Fruit fly (Drosophila melanogaster) whole organism, embryonic: ENCODE data around the gene CheB38b.

Experiments
- CG10209 ChIP-seq: fragments of 200-800 bp; sonication (Bioruptor generic); optimal IDR thresholded peaks from 3 replicates; lab custom pipeline; 2017; ENCODE audit warnings: missing biosample characterization, mild to moderate bottlenecking, missing genetic modification characterization, missing genetic modification reagents
- CG10274 ChIP-seq: fragments of 200-800 bp; sonication (Bioruptor generic); optimal IDR thresholded peaks from 3 replicates; lab custom pipeline; 2017; ENCODE audit warnings: missing biosample characterization, mild to moderate bottlenecking, missing genetic modification characterization
- CG11247 ChIP-seq: fragments of 200-800 bp; sonication (Bioruptor generic); IDR thresholded peaks from 2 replicates; pipeline ENCODE4 v1.3.6; 2022; ENCODE audit warnings: missing biosample characterization, missing genetic modification characterization
- CG11504 ChIP-seq: fragments of 200-800 bp; sonication (Bioruptor generic); optimal IDR thresholded peaks from 3 replicates; lab custom pipeline; 2019; ENCODE audit warnings: missing biosample characterization, mild to moderate bottlenecking, missing genetic modification characterization, moderate library complexity
- CG15514 ChIP-seq: fragments of 200-800 bp; sonication (Bioruptor generic); optimal IDR thresholded peaks from 3 replicates; lab custom pipeline; 2017; ENCODE audit warnings: missing biosample characterization, missing genetic modification characterization, mild to moderate bottlenecking, moderate library complexity, missing genetic modification reagents
- CG16815 ChIP-seq: fragments of 200-800 bp; sonication (Bioruptor generic); optimal IDR thresholded peaks from 3 replicates; lab custom pipeline; 2017; ENCODE audit warnings: missing biosample characterization, mild to moderate bottlenecking, missing genetic modification characterization
- CG17328 ChIP-seq: fragments of 200-800 bp; sonication (Bioruptor generic); IDR thresholded peaks from 2 replicates; pipeline ENCODE4 v1.3.6; 2022; ENCODE audit warnings: missing biosample characterization, missing genetic modification characterization
- CG17361 ChIP-seq: fragments of 200-800 bp; sonication (Bioruptor generic); IDR thresholded peaks from 3 replicates; pipeline ENCODE4 v1.3.6; 2022; ENCODE audit warnings: missing biosample characterization, missing genetic modification characterization
- CG17568 ChIP-seq: fragments of 200-800 bp; sonication (Bioruptor generic); optimal IDR thresholded peaks from 2 replicates; lab custom pipeline; 2018; ENCODE audit warnings: missing biosample characterization, mild to moderate bottlenecking, missing genetic modification characterization, moderate library complexity
- CG17612 ChIP-seq: fragments of 200-800 bp; sonication (Bioruptor generic); IDR thresholded peaks from 2 replicates; pipeline ENCODE4 v1.3.6; 2022; ENCODE audit warnings: missing biosample characterization, missing genetic modification characterization
- CG3163 ChIP-seq: fragments of 200-800 bp; sonication (Bioruptor generic); optimal IDR thresholded peaks from 3 replicates; lab custom pipeline; 2016; ENCODE audit warnings: missing biosample characterization, missing genetic modification characterization
- CG3838 ChIP-seq: fragments of 200-800 bp; sonication (Bioruptor generic); optimal IDR thresholded peaks from 3 replicates; lab custom pipeline; 2016; ENCODE audit warnings: missing biosample characterization, missing genetic modification characterization
- CG4707 ChIP-seq: fragments of 200-800 bp; sonication (Bioruptor generic); optimal IDR thresholded peaks from 2 replicates; lab custom pipeline; 2018; ENCODE audit warnings: missing biosample characterization, mild to moderate bottlenecking, missing genetic modification characterization, moderate library complexity
- CG6654 ChIP-seq: fragments of 200-800 bp; sonication (Bioruptor generic); optimal IDR thresholded peaks from 2 replicates; lab custom pipeline; 2017; ENCODE audit warnings: missing biosample characterization, mild to moderate bottlenecking, missing genetic modification characterization
- CG6689 ChIP-seq: fragments of 200-800 bp; sonication (Bioruptor generic); IDR thresholded peaks from 2 replicates; pipeline ENCODE4 v1.3.6; 2022; ENCODE audit warnings: missing biosample characterization, missing genetic modification characterization
- CG8281 ChIP-seq: fragments of 200-800 bp; sonication (Bioruptor generic); optimal IDR thresholded peaks from 2 replicates; lab custom pipeline; 2018; ENCODE audit warnings: missing biosample characterization, mild to moderate bottlenecking, missing genetic modification characterization, moderate library complexity
- D19A ChIP-seq: fragments of 200-800 bp; optimal IDR thresholded peaks from 3 replicates; lab custom pipeline; 2019; ENCODE audit warnings: missing biosample characterization, mild to moderate bottlenecking, missing genetic modification characterization, moderate library complexity
- Dll ChIP-seq: fragments of 200-800 bp; sonication (Bioruptor generic); IDR thresholded peaks from 4 replicates; pipeline ENCODE4 v1.3.6; 2022; ENCODE audit warnings: missing biosample characterization, missing genetic modification characterization; ENCODE audit not compliant: partially characterized antibody
- Doc3 ChIP-seq: fragments of 200-800 bp; sonication (Bioruptor generic); IDR thresholded peaks from 3 replicates; pipeline ENCODE4 v1.3.6; 2022; ENCODE audit warnings: missing biosample characterization, missing genetic modification characterization; ENCODE audit not compliant: partially characterized antibody
- E2f1 ChIP-seq: fragments of 200-800 bp; sonication (Bioruptor generic); IDR thresholded peaks from 2 replicates; pipeline ENCODE4 v1.3.6; 2022; ENCODE audit warnings: missing biosample characterization, missing genetic modification characterization
- ERR ChIP-seq: fragments of 200-800 bp; sonication (Bioruptor generic); optimal IDR thresholded peaks from 2 replicates; lab custom pipeline; 2016; ENCODE audit warnings: missing biosample characterization, missing genetic modification characterization
- Ets65A ChIP-seq: fragments of 200-800 bp; sonication (Bioruptor generic); peaks from one replicate; lab custom pipeline; 2016; ENCODE audit warnings: missing biosample characterization, missing genetic modification characterization
- Gsc ChIP-seq: fragments of 200-800 bp; sonication (Bioruptor generic); IDR thresholded peaks from 2 replicates; pipeline ENCODE4 v1.3.6; 2022; ENCODE audit warnings: missing biosample characterization, missing genetic modification characterization
- MBD-R2 ChIP-seq: fragments of 200-800 bp; sonication (Bioruptor generic); IDR thresholded peaks from 2 replicates; pipeline ENCODE4 v1.3.6; 2022; ENCODE audit warnings: missing biosample characterization, missing genetic modification characterization
- MTF-1 ChIP-seq: fragments of 200-800 bp; sonication (Bioruptor generic); optimal IDR thresholded peaks from 2 replicates; lab custom pipeline; 2018; ENCODE audit warnings: missing biosample characterization, mild to moderate bottlenecking, missing genetic modification characterization, borderline replicate concordance
- Max ChIP-seq: fragments of 200-800 bp; sonication (Bioruptor generic); optimal IDR thresholded peaks from 2 replicates; lab custom pipeline; 2016; ENCODE audit warnings: missing biosample characterization, mild to moderate bottlenecking, missing genetic modification characterization
- Mrtf ChIP-seq: fragments of 200-800 bp; sonication (Bioruptor generic); IDR thresholded peaks from 3 replicates; pipeline ENCODE4 v1.3.6; 2022; ENCODE audit warnings: missing biosample characterization, missing genetic modification characterization
- PHDP ChIP-seq: fragments of 200-800 bp; sonication (Bioruptor generic); optimal IDR thresholded peaks from 3 replicates; lab custom pipeline; 2018; ENCODE audit warnings: missing biosample characterization, mild to moderate bottlenecking, missing genetic modification characterization, moderate library complexity
- Scr ChIP-seq: fragments of 200-800 bp; sonication (Bioruptor generic); IDR thresholded peaks from 2 replicates; pipeline ENCODE4 v1.3.6; 2022; ENCODE audit warnings: missing biosample characterization, missing genetic modification characterization; ENCODE audit not compliant: partially characterized antibody
- Xbp1 ChIP-seq: fragments of 200-800 bp; sonication (Bioruptor generic); optimal IDR thresholded peaks from 3 replicates; lab custom pipeline; 2016; ENCODE audit warnings: missing biosample characterization, mild to moderate bottlenecking, missing genetic modification characterization
- amos ChIP-seq: fragments of 200-800 bp; sonication (Bioruptor generic); IDR thresholded peaks from 2 replicates; pipeline ENCODE4 v1.3.6; 2022; ENCODE audit warnings: missing biosample characterization, missing genetic modification characterization; ENCODE audit not compliant: partially characterized antibody
- cg ChIP-seq: fragments of 200-800 bp; sonication (Bioruptor generic); optimal IDR thresholded peaks from 3 replicates; lab custom pipeline; 2019; ENCODE audit warnings: missing biosample characterization, mild to moderate bottlenecking, missing genetic modification characterization, moderate library complexity
- chm ChIP-seq: fragments of 200-800 bp; sonication (Bioruptor generic); IDR thresholded peaks from 2 replicates; pipeline ENCODE4 v1.3.6; 2022; ENCODE audit warnings: missing biosample characterization, missing genetic modification characterization
- crp ChIP-seq, 2 experiments: fragments of 200-800 bp; sonication (Bioruptor generic); optimal IDR thresholded peaks; 2 replicates in 1 of 2; 3 replicates in 1 of 2; lab custom pipeline; 2017; ENCODE audit warnings: missing biosample characterization in 2 of 2, missing genetic modification characterization in 2 of 2, mild to moderate bottlenecking in 1 of 2, moderate library complexity in 1 of 2
- dmrt99B ChIP-seq: fragments of 200-800 bp; sonication (Bioruptor generic); optimal IDR thresholded peaks from 2 replicates; lab custom pipeline; 2018; ENCODE audit warnings: missing biosample characterization, mild to moderate bottlenecking, missing genetic modification characterization, moderate library complexity
- exex ChIP-seq: fragments of 200-800 bp; sonication (Bioruptor generic); optimal IDR thresholded peaks from 4 replicates; lab custom pipeline; 2018; ENCODE audit warnings: missing biosample characterization, mild to moderate bottlenecking, missing genetic modification characterization, moderate library complexity
- gcm ChIP-seq: fragments of 200-800 bp; sonication (Bioruptor generic); optimal IDR thresholded peaks from 2 replicates; lab custom pipeline; 2019; ENCODE audit warnings: missing biosample characterization, mild to moderate bottlenecking, missing genetic modification characterization, moderate library complexity
- her ChIP-seq: fragments of 200-800 bp; sonication (Bioruptor generic); optimal IDR thresholded peaks from 2 replicates; lab custom pipeline; 2016; ENCODE audit warnings: missing biosample characterization, missing genetic modification characterization
- jumu ChIP-seq: fragments of 200-800 bp; sonication (Bioruptor generic); optimal IDR thresholded peaks from 3 replicates; lab custom pipeline; 2016; ENCODE audit warnings: missing biosample characterization, missing genetic modification characterization
- lmd ChIP-seq: fragments of 200-800 bp; sonication (Bioruptor generic); IDR thresholded peaks from 2 replicates; pipeline ENCODE4 v1.3.6; 2022; ENCODE audit warnings: missing biosample characterization, missing genetic modification characterization
- nerfin-2 ChIP-seq: fragments of 200-800 bp; sonication (Bioruptor generic); IDR thresholded peaks from 2 replicates; pipeline ENCODE4 v1.3.6; 2022; ENCODE audit warnings: missing biosample characterization, missing genetic modification characterization; ENCODE audit not compliant: partially characterized antibody
- odd ChIP-seq: fragments of 200-800 bp; sonication (Bioruptor generic); optimal IDR thresholded peaks from 2 replicates; lab custom pipeline; 2017; ENCODE audit warnings: missing biosample characterization, mild to moderate bottlenecking, missing genetic modification characterization
- ranshi ChIP-seq: fragments of 200-800 bp; sonication (Bioruptor generic); IDR thresholded peaks from 2 replicates; pipeline ENCODE4 v1.3.6; 2022; ENCODE audit warnings: missing biosample characterization, missing genetic modification characterization
- ro ChIP-seq: fragments of 200-800 bp; sonication (Bioruptor generic); IDR thresholded peaks from 2 replicates; pipeline ENCODE4 v1.3.6; 2022; ENCODE audit warnings: missing biosample characterization, missing genetic modification characterization
- tap ChIP-seq: fragments of 200-800 bp; optimal IDR thresholded peaks from 3 replicates; lab custom pipeline; 2019; ENCODE audit warnings: missing biosample characterization, mild to moderate bottlenecking, missing genetic modification characterization, moderate library complexity
- tio ChIP-seq: fragments of 200-800 bp; sonication (Bioruptor generic); optimal IDR thresholded peaks from 2 replicates; lab custom pipeline; 2017; ENCODE audit warnings: missing biosample characterization, missing genetic modification characterization, inconsistent platforms
- twi ChIP-seq: fragments of 200-800 bp; optimal IDR thresholded peaks from 2 replicates; lab custom pipeline; 2019; ENCODE audit warnings: missing biosample characterization, mild to moderate bottlenecking, missing genetic modification characterization, moderate library complexity
- unpg ChIP-seq: fragments of 200-800 bp; sonication (Bioruptor generic); optimal IDR thresholded peaks from 3 replicates; lab custom pipeline; 2018; ENCODE audit warnings: missing biosample characterization, mild to moderate bottlenecking, missing genetic modification characterization, moderate library complexity
- yki ChIP-seq: fragments of >200 bp; optimal IDR thresholded peaks from 3 replicates; lab custom pipeline; 2018
- zen2 ChIP-seq: fragments of 200-800 bp; sonication (Bioruptor generic); IDR thresholded peaks from 3 replicates; pipeline ENCODE4 v1.3.6; 2022; ENCODE audit warnings: missing biosample characterization, missing genetic modification characterization; ENCODE audit not compliant: partially characterized antibody

Gene CheB38b

DNA sequence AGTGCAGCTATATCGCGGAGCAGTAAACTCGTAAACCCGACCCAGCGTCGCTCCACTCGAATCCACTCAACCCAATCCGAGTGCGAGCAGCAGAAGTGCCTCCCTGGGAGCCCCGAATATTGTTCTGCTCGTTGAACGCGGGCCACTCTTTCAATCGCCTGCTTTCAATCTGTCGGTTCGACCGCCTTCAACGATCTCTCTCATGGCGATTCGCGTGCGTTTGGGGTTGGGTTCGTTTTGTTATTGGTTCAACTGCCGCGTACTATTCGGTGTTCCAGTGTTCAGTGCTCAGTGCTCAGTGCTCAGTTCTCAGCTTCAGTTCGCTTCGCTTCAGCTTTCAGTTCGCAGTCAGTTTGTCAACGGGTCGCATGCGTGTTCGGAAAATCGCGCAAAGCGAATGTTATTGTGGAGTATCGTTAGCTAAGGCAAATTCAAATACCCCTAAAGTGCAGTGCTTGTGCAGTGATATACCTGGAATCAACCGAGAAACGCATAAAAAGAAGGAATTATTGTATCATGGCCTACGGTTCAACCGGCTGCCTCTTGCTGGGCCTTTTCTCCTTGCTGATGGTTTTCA, 23.5 kb upstream of the CheB38b start, which contains the start of gene CG31676 (continued):
- TF ChIP-seq cg (GFP tag; lab: Kevin White, UChicago) (no peak), her (peak; percentile 24), Mrtf (GFP tag; lab: Robert Waterston, UW) (no peak), unpg (GFP tag; lab: Kevin White, UChicago) (no peak), CG17612 (0 out of 2 replicates have a peak, but pooled peaks have one; percentile 23), CG11504 (no peak), CG17568 (GFP tag; lab: Kevin White, UChicago) (peak; percentile 33), odd (GFP tag; lab: Kevin White, UChicago) (peak; percentile 37), CG15514 (peak; percentile 48), ro (GFP tag; lab: Robert Waterston, UW) (no peak), PHDP (tag; lab: Kevin White, UChicago) (peak; percentile 30), Gsc (no peak), Scr (GFP tag; lab: Robert Waterston, UW) (no peak), CG17328 (GFP tag; lab: Robert Waterston, UW) (no peak), jumu (GFP tag; lab: Kevin White, UChicago) (no peak), Dll (GFP tag; lab: Robert Waterston, UW) (no peak), yki (lab: Kevin White, UChicago) (no peak), Doc3 (GFP tag; lab: Robert Waterston, UW) (no peak), CG17361 (no peak), chm (GFP tag; lab: Robert Waterston, UW) (no peak; the same call in 1 of the 2 replicates), CG6654 (GFP tag; lab: Kevin White, UChicago) (no peak), D19A (tag; lab: Kevin White, UChicago) (no peak), ranshi (GFP tag; lab: Robert Waterston, UW) (no peak), crp (GFP tag; optimal IDR thresholded peaks at IDR 0.05; lab: Kevin White, UChicago) (no peak), CG3163 (GFP tag; lab: Kevin White, UChicago) (no peak), Max (GFP tag; lab: Kevin White, UChicago) (no peak), Ets65A (GFP tag; lab: Kevin White, UChicago) (no peak), dmrt99B (no peak), amos (GFP tag; lab: Robert Waterston, UW) (no peak), CG10274 (GFP tag; lab: Kevin White, UChicago) (no peak), CG16815 (GFP tag; lab: Kevin White, UChicago) (no peak), tio (GFP tag; lab: Kevin White, UChicago) (no peak), lmd (GFP tag; lab: Robert Waterston, UW) (no peak), ERR (GFP tag; lab: Kevin White, UChicago) (no peak), nerfin-2 (no peak), MTF-1 (GFP tag; lab: Kevin White, UChicago) (no peak), CG11247 (GFP tag; lab: Robert Waterston, UW) (peak; percentile 11; the same call in 1 of the 2 replicates), CG6689 (no peak), twi (tag; lab: Kevin White, UChicago) (no peak), E2f1 (GFP tag; lab: Robert Waterston, UW) (no peak), Xbp1 (GFP tag; lab: Kevin White, UChicago) (no peak), gcm (GFP tag; lab: Kevin White, UChicago) (no peak), CG3838 (GFP tag; lab: Kevin White, UChicago) (no peak), exex (tag; lab: Kevin White, UChicago) (no peak), tap (tag; lab: Kevin White, UChicago) (no peak), MBD-R2 (no peak), CG4707 (GFP tag; lab: Kevin White, UChicago) (no peak), zen2 (GFP tag; lab: Robert Waterston, UW) (no peak), CG8281 (tag; lab: Kevin White, UChicago) (no peak), CG10209 (GFP tag; lab: Kevin White, UChicago) (no peak)
